Worm (Caenorhabditis elegans) whole organism, L4 larva: ENCODE results near the gene C03H5.7.

ENCODE experiments used
- D1046.2 ChIP-seq: fragments of 200-800 bp; sonication (Bioruptor generic); IDR thresholded peaks from 2 replicates; pipeline ENCODE4 v1.3.6; 2022; ENCODE audit warnings: missing genetic modification characterization, missing compliant biosample characterization
- F10B5.3 ChIP-seq: sonication (generic microtip); optimal IDR thresholded peaks from 2 replicates; lab custom pipeline; 2016; ENCODE audit warnings: mild to moderate bottlenecking, missing genetic modification characterization, missing compliant biosample characterization
- R02D3.7 ChIP-seq: fragments of 150-350 bp; sonication (generic microtip); optimal IDR thresholded peaks from 3 replicates; lab custom pipeline; 2014; ENCODE audit warnings: missing biosample characterization, missing genetic modification characterization
- T26A8.4 ChIP-seq: fragments of 200-800 bp; sonication (Bioruptor generic); IDR thresholded peaks from 2 replicates; pipeline ENCODE4 v1.3.6; 2022; ENCODE audit warnings: missing genetic modification characterization, missing compliant biosample characterization
- Y105C5A.15 ChIP-seq: fragments of 200-800 bp; sonication (Bioruptor generic); IDR thresholded peaks from 2 replicates; pipeline ENCODE4 v1.3.6; 2022; ENCODE audit warnings: missing genetic modification characterization, missing compliant biosample characterization
- Y48G9A.11 ChIP-seq: fragments of 200-800 bp; sonication (Bioruptor generic); IDR thresholded peaks from 2 replicates; pipeline ENCODE4 v1.3.6; 2022; ENCODE audit warnings: missing genetic modification reagents, missing genetic modification characterization, missing compliant biosample characterization
- Y5F2A.4 ChIP-seq: fragments of 200-800 bp; sonication (Bioruptor generic); optimal IDR thresholded peaks from 2 replicates; lab custom pipeline; 2018; ENCODE audit warnings: mild to moderate bottlenecking, missing genetic modification characterization, missing compliant biosample characterization
- Y75B8A.6 ChIP-seq: fragments of 200-800 bp; sonication (Bioruptor generic); IDR thresholded peaks from 2 replicates; pipeline ENCODE4 v1.3.6; 2022; ENCODE audit warnings: missing genetic modification reagents, missing genetic modification characterization, missing compliant biosample characterization
- ZK546.5 ChIP-seq, 2 experiments: sonication (generic microtip); optimal IDR thresholded peaks; 2 replicates each; lab custom pipeline; 2017; ENCODE audit warnings: missing biosample characterization in 2 of 2, missing genetic modification characterization in 2 of 2
- aha-1 ChIP-seq: fragments of 150-350 bp; peaks from one replicate; lab custom pipeline; 2014; ENCODE audit warnings: missing biosample characterization, missing genetic modification characterization
- aly-2 ChIP-seq: sonication (generic microtip); optimal IDR thresholded peaks from 2 replicates; lab custom pipeline; 2018; ENCODE audit warnings: missing biosample characterization, missing genetic modification characterization
- attf-4 ChIP-seq: sonication (generic microtip); optimal IDR thresholded peaks from 3 replicates; lab custom pipeline; 2017; ENCODE audit warnings: missing biosample characterization, missing genetic modification characterization
- ceh-62 ChIP-seq: sonication (generic microtip); optimal IDR thresholded peaks from 2 replicates; lab custom pipeline; 2017; ENCODE audit warnings: missing biosample characterization, missing genetic modification characterization
- ces-1 ChIP-seq: fragments of 150-350 bp; sonication (generic microtip); optimal IDR thresholded peaks from 4 replicates; lab custom pipeline; 2014; ENCODE audit warnings: missing biosample characterization, missing genetic modification reagents, missing genetic modification characterization
- daf-16 ChIP-seq, 3 experiments: sonication (generic microtip); optimal IDR thresholded peaks; 2 replicates each; lab custom pipeline; 2016 to 2017; ENCODE audit warnings: missing genetic modification characterization in 3 of 3, missing genetic modification reagents in 3 of 3, mild to moderate bottlenecking in 2 of 3, missing compliant biosample characterization in 2 of 3, missing biosample characterization in 1 of 3, moderate library complexity in 1 of 3
- daf-8 ChIP-seq: fragments of 200-800 bp; sonication (Bioruptor generic); IDR thresholded peaks from 2 replicates; pipeline ENCODE4 v1.3.6; 2022; ENCODE audit warnings: missing genetic modification characterization, missing compliant biosample characterization
- dmd-8 ChIP-seq: fragments of 200-800 bp; sonication (Bioruptor generic); IDR thresholded peaks from 2 replicates; pipeline ENCODE4 v1.3.6; 2022; ENCODE audit warnings: missing genetic modification characterization, missing compliant biosample characterization
- hlh-11 ChIP-seq: fragments of 200-800 bp; sonication (Bioruptor generic); optimal IDR thresholded peaks from 2 replicates; lab custom pipeline; 2018; ENCODE audit warnings: mild to moderate bottlenecking, missing genetic modification characterization, missing compliant biosample characterization
- jun-1 ChIP-seq: fragments of 150-350 bp; optimal IDR thresholded peaks from 2 replicates; lab custom pipeline; 2014; ENCODE audit warnings: missing biosample characterization, missing genetic modification reagents, missing genetic modification characterization
- lin-15B ChIP-seq: fragments of 150-350 bp; sonication (generic microtip); optimal IDR thresholded peaks from 3 replicates; lab custom pipeline; 2014; ENCODE audit warnings: missing biosample characterization, missing genetic modification characterization
- mdt-29 ChIP-seq: fragments of 200-800 bp; sonication (Bioruptor generic); IDR thresholded peaks from 2 replicates; pipeline ENCODE4 v1.3.6; 2022; ENCODE audit warnings: missing genetic modification reagents, missing genetic modification characterization, missing compliant biosample characterization
- mxl-2 ChIP-seq: fragments of 200-800 bp; sonication (Bioruptor generic); conservative IDR thresholded peaks from 2 replicates; pipeline ENCODE4 v1.3.6; 2022; ENCODE audit warnings: missing genetic modification reagents, missing genetic modification characterization, missing compliant biosample characterization
- nhr-25 ChIP-seq: sonication (generic microtip); optimal IDR thresholded peaks from 2 replicates; lab custom pipeline; 2017; ENCODE audit warnings: missing genetic modification characterization, mild to moderate bottlenecking, missing compliant biosample characterization, antibody characterized with exemption, moderate library complexity, borderline replicate concordance; ENCODE audit not compliant: insufficient read depth
- nhr-6 ChIP-seq: fragments of 150-350 bp; optimal IDR thresholded peaks from 2 replicates; lab custom pipeline; 2014; ENCODE audit warnings: missing biosample characterization, missing genetic modification characterization
- nhr-76 ChIP-seq: fragments of 150-350 bp; optimal IDR thresholded peaks from 2 replicates; lab custom pipeline; 2014; ENCODE audit warnings: missing biosample characterization, missing genetic modification characterization
- saeg-2 ChIP-seq: fragments of 200-800 bp; sonication (Bioruptor generic); IDR thresholded peaks from 2 replicates; pipeline ENCODE4 v1.3.6; 2022; ENCODE audit warnings: missing genetic modification reagents, missing genetic modification characterization, missing compliant biosample characterization
- sdz-12 ChIP-seq: fragments of 200-800 bp; sonication (Bioruptor generic); optimal IDR thresholded peaks from 2 replicates; lab custom pipeline; 2018; ENCODE audit warnings: mild to moderate bottlenecking, missing genetic modification characterization, missing compliant biosample characterization
- spr-1 ChIP-seq: sonication (generic microtip); optimal IDR thresholded peaks from 2 replicates; lab custom pipeline; 2016; ENCODE audit warnings: mild to moderate bottlenecking, missing genetic modification characterization, missing compliant biosample characterization
- unc-130 ChIP-seq: sonication (generic microtip); optimal IDR thresholded peaks from 2 replicates; lab custom pipeline; 2016; ENCODE audit warnings: missing genetic modification reagents, missing genetic modification characterization, missing compliant biosample characterization
- unc-62 ChIP-seq, 3 experiments: fragments of 150-350 bp in 1 of 3; sonication (generic microtip); optimal IDR thresholded peaks in 2 of 3; peaks in 1 of 3; 1 replicate in 1 of 3; 2 replicates in 2 of 3; lab custom pipeline; 2014 to 2017; ENCODE audit warnings: missing biosample characterization in 3 of 3, missing genetic modification characterization in 3 of 3, missing genetic modification reagents in 3 of 3, missing genotype in 1 of 3
- vab-7 ChIP-seq: fragments of 200-800 bp; sonication (Bioruptor generic); IDR thresholded peaks from 2 replicates; pipeline ENCODE4 v1.3.6; 2022; ENCODE audit warnings: missing genetic modification reagents, missing genetic modification characterization, missing compliant biosample characterization
- zag-1 ChIP-seq: fragments of 150-350 bp; optimal IDR thresholded peaks from 2 replicates; lab custom pipeline; 2014; ENCODE audit warnings: missing biosample characterization, missing genetic modification characterization
- ztf-11 ChIP-seq: fragments of 150-350 bp; optimal IDR thresholded peaks from 2 replicates; lab custom pipeline; 2014; ENCODE audit warnings: missing biosample characterization, missing genetic modification characterization
- ztf-7 ChIP-seq: fragments of 150-350 bp; optimal IDR thresholded peaks from 2 replicates; lab custom pipeline; 2014; ENCODE audit warnings: missing biosample characterization, missing genetic modification characterization

The C03H5.7 gene

DNA sequence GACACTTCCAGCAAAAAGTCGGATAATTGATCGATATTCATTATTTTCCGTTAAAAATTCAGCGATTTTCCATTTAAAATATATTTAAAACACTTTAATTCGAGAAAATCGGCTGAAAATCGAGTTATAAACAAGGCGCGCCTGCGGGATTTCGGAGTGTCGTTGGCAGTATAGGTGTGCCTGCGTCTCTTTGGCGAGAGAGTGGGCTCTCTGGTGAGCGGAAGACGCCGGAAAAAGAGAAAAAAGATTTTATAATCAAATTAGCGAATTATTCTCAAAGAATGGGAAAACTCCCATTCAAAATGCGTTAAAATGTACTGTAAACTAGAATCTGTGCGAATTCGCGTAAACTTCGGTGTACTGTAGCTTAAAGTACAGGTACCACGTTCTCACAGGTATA lies 32.3 kb upstream of the C03H5.7 start, which contains the start of gene D1069.3 (continued):
- TF ChIP-seq nhr-76 (tag; lab: Kevin White, UChicago) (no peak), ceh-62 (tag; lab: Kevin White, UChicago) (no peak), Y75B8A.6 (no peak), attf-4 (tag; lab: Kevin White, UChicago) (no peak), Y105C5A.15 (GFP tag; lab: Robert Waterston, UW) (no peak), sdz-12 (GFP tag; lab: Kevin White, UChicago) (no peak), ZK546.5 (tag; optimal IDR thresholded peaks at IDR 0.05; lab: Kevin White, UChicago) (no peak), mxl-2 (GFP tag; lab: Robert Waterston, UW) (no peak), nhr-25 (no peak)

DNA sequence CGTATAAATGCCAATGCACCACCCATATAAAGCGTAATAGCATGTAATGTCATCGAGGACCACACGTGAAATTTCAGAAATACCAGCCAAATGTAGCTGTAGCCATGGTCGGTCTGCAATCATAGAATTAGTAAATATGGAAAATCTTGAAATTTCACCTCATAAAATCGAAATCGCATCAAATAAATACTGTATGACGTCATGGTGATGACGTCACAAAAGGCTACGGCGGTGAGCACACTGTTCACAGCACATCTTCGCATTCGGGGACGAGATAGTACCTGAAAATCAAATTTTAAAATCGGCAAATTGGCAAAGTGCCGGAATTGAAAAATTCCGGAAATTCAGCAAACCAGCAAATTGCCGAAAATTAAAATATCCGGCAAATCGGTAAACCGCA lies 30.3 kb upstream of the C03H5.7 start:
- TF ChIP-seq unc-62 (GFP tag; optimal IDR thresholded peaks at IDR 0.05 in 1 of 2; lab: Kevin White, UChicago) (peak in 1 of 2 experiments; percentile 22), unc-62 (tag; optimal IDR thresholded peaks at IDR 0.05; lab: Kevin White, UChicago) (no peak), nhr-6 (tag; lab: Kevin White, UChicago) (no peak)

DNA sequence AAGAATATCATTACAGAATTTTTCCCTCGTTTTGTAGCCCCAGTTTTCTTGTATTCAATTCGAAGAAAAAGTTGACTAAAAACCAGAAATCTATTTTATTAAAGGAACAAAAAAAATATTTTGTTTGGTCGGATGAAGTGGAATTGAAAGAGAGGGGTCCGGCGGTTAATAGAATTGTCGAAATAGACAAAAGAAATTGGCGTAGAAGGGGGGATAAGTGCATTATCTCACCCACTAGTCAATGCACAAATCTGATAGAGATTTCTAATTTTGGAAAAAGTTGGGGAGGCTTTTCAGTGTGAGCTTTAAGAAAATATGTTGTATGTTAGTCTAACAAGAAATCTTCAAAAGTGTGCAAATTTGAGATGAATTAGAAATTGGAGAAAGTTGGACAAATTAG lies 25.5 kb upstream of the C03H5.7 start:
- TF ChIP-seq ces-1 (peak; percentile 80), spr-1 (no peak), R02D3.7 (no peak), ztf-7 (tag; lab: Kevin White, UChicago) (no peak)
- TF ChIP-seq, all 104 proteins: peak for 1

DNA sequence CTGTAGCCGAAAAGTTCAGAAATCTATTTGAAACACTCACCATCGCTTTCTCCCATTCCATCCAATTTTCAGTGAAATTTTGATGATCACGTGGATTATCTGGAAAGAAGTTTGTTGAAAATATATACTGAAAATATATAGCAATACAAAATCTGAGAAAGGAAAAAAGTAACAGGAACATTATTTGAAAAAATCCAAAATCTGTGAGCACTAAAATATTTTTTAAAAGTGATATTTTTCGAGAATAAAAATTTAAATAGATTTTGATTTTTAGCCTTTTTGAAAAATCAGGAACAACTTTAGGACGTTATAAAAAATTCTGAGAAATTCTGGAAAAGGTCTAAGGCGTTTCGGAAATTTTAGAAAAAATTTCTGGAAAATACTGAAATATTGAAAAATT lies 23.1 kb upstream of the C03H5.7 start, which contains the start of gene dmsr-4:
Gene dmsr-4 (minus strand): TSS at position 101 of the 400 bp plus-strand sequence.
- TF ChIP-seq jun-1 (tag; lab: Kevin White, UChicago) (no peak), aha-1 (tag; lab: Kevin White, UChicago) (peak; percentile 46), Y5F2A.4 (GFP tag; lab: Kevin White, UChicago) (no peak), unc-130 (GFP tag; lab: Kevin White, UChicago) (no peak), D1046.2 (GFP tag; lab: Robert Waterston, UW) (no peak)

DNA sequence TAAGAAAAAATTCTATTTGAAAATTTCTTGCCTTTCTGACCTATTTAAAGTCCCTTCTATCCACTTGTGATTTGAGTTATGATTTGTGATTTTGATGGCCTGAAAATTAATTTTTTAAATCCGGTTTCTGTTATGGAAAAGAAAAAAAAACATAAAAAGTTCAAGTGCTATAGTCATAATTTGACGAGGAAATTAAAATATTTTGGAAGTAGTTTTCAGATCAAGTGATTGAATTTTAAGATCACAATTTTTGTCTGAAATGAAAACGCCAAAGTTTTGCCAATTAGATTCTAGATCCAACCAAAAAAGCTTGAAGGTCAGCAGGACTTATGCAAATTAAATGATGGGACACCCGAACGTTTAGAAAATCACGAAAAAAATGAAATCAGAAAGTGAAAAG lies 12.6 kb upstream of the C03H5.7 start, which contains the start of gene ptr-3:
Gene ptr-3 (minus strand): TSS at position 101 of the 400 bp plus-strand sequence.
- no peak for TF ChIP-seq daf-16 (GFP tag; optimal IDR thresholded peaks at IDR 0.05; lab: Kevin White, UChicago)
- TF ChIP-seq daf-16 (tag; optimal IDR thresholded peaks at IDR 0.05; lab: Kevin White, UChicago): no peak
- TF ChIP-seq R02D3.7: no peak
- TF ChIP-seq F10B5.3: no peak
- no peak for TF ChIP-seq daf-8 (GFP tag; lab: Robert Waterston, UW)
- no peak for TF ChIP-seq ztf-11 (tag; lab: Kevin White, UChicago)
- TF ChIP-seq T26A8.4 (GFP tag; lab: Robert Waterston, UW): no peak
- no peak for TF ChIP-seq lin-15B (tag; lab: Kevin White, UChicago)
- TF ChIP-seq zag-1: no peak
- no peak for TF ChIP-seq attf-4 (tag; lab: Kevin White, UChicago)
- no peak for TF ChIP-seq Y48G9A.11 (GFP tag; lab: Robert Waterston, UW)
- no peak for TF ChIP-seq vab-7 (GFP tag; lab: Robert Waterston, UW)
- no peak for TF ChIP-seq aly-2 (tag; lab: Kevin White, UChicago)
- no peak for TF ChIP-seq hlh-11 (tag; lab: Kevin White, UChicago)
- no peak for TF ChIP-seq ztf-7 (tag; lab: Kevin White, UChicago)
- TF ChIP-seq unc-62 (GFP tag; optimal IDR thresholded peaks at IDR 0.05 in 1 of 2; lab: Kevin White, UChicago): no peak
- TF ChIP-seq unc-62 (tag; optimal IDR thresholded peaks at IDR 0.05; lab: Kevin White, UChicago): no peak
- no peak for TF ChIP-seq dmd-8
- no peak for TF ChIP-seq saeg-2 (GFP tag; lab: Robert Waterston, UW)
- no peak for TF ChIP-seq mdt-29 (GFP tag; lab: Robert Waterston, UW)
